Worm (Caenorhabditis elegans): Measurements from ENCODE around the gene col-161.

Gene col-161

DNA sequence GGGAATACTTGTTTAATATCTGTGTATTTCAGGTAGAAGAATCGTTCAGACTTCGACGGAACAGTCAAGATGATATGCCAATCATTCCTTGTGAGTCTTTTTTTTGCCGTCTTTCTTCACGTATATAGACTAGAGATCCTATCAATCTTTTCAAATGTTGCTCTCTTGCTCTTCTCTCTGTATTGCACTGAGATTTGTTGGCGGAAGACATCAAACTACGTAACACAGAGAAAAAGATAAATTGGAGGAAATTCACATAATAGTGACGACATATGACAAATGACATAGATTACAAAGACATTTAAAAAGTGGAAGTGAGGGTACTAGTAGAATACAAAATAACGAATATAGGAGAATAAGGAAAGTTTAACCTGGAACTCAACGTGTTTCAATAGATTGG lies 34.0 kb upstream of the col-161 start (continued):
- TF ChIP-seq ztf-1 (GFP tag; conservative IDR thresholded peaks at IDR 0.05) (no peak), nhr-12 (tag; optimal IDR thresholded peaks at IDR 0.05) (no peak), mbf-1 (tag; optimal IDR thresholded peaks at IDR 0.05) (no peak), ztf-4 (tag; optimal IDR thresholded peaks at IDR 0.05) (no peak), zag-1 (tag; optimal IDR thresholded peaks at IDR 0.05) (no peak), nhr-77 (tag; optimal IDR thresholded peaks at IDR 0.05) (no peak), R02D3.7 (tag; optimal IDR thresholded peaks at IDR 0.05) (no peak), ama-1 (optimal IDR thresholded peaks at IDR 0.05) (no peak), elt-3 (tag; optimal IDR thresholded peaks at IDR 0.05) (no peak), Y55F3AM.14 (GFP tag; optimal IDR thresholded peaks at IDR 0.05) (no peak), ceh-16 (tag; optimal IDR thresholded peaks at IDR 0.05) (no peak), mab-5 (tag; optimal IDR thresholded peaks at IDR 0.05) (peak; percentile 91), mdl-1 (tag; optimal IDR thresholded peaks at IDR 0.05) (no peak), alr-1 (tag; optimal IDR thresholded peaks at IDR 0.05) (no peak), dmd-4 (tag; optimal IDR thresholded peaks at IDR 0.05) (no peak), nhr-21 (tag; optimal IDR thresholded peaks at IDR 0.05) (no peak), nhr-23 (tag; optimal IDR thresholded peaks at IDR 0.05) (no peak), unc-39 (tag; optimal IDR thresholded peaks at IDR 0.05) (no peak)

DNA sequence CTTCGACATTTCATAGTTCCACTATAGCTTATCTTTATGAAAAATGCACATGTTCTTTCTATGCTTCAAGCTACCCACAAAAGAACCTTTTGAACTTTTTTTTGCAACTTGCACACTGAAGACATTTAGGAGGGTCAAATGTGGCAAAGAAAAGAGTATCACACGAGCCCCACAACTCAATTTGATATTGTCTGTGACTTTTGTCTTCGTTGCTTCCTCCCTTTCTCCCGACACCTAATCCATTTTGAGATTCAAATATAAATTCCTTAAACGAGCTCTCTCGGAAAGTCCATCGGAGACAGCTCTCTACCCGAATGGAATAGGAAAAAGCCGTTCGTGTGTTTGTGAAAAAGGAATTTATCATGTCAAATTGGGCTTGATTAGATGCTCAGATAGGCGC lies 32.5 kb upstream of the col-161 start:
- no peak for TF ChIP-seq egl-27 (tag; optimal IDR thresholded peaks at IDR 0.05)
- no peak for TF ChIP-seq dmd-4 (tag; optimal IDR thresholded peaks at IDR 0.05)
- no peak for TF ChIP-seq nhr-237 (tag; optimal IDR thresholded peaks at IDR 0.05)
- no peak for TF ChIP-seq mbf-1 (tag; optimal IDR thresholded peaks at IDR 0.05)
- TF ChIP-seq sma-3 (GFP tag; optimal IDR thresholded peaks at IDR 0.05) = no peak
- TF ChIP-seq nhr-12 (tag; optimal IDR thresholded peaks at IDR 0.05) = no peak
- no peak for TF ChIP-seq zag-1 (tag; optimal IDR thresholded peaks at IDR 0.05)
- no peak for TF ChIP-seq blmp-1 (tag; optimal IDR thresholded peaks at IDR 0.05; ENCODE audit: insufficient read depth)
- no peak for TF ChIP-seq unc-62 (GFP tag; optimal IDR thresholded peaks at IDR 0.05)
- no peak for TF ChIP-seq ceh-16 (tag; optimal IDR thresholded peaks at IDR 0.05)
- no peak for TF ChIP-seq lin-11 (tag; optimal IDR thresholded peaks at IDR 0.05)
- no peak for TF ChIP-seq nhr-77 (tag; optimal IDR thresholded peaks at IDR 0.05)
- no peak for TF ChIP-seq lin-13 (GFP tag; optimal IDR thresholded peaks at IDR 0.05)
- no peak for TF ChIP-seq peb-1 (tag; optimal IDR thresholded peaks at IDR 0.05)
- no peak for TF ChIP-seq ztf-11 (tag; optimal IDR thresholded peaks at IDR 0.05)
- TF ChIP-seq sem-4 (tag; optimal IDR thresholded peaks at IDR 0.05) = no peak
- no peak for TF ChIP-seq nhr-23 (tag; optimal IDR thresholded peaks at IDR 0.05)
- no peak for TF ChIP-seq F13H6.1 (tag; optimal IDR thresholded peaks at IDR 0.05)

DNA sequence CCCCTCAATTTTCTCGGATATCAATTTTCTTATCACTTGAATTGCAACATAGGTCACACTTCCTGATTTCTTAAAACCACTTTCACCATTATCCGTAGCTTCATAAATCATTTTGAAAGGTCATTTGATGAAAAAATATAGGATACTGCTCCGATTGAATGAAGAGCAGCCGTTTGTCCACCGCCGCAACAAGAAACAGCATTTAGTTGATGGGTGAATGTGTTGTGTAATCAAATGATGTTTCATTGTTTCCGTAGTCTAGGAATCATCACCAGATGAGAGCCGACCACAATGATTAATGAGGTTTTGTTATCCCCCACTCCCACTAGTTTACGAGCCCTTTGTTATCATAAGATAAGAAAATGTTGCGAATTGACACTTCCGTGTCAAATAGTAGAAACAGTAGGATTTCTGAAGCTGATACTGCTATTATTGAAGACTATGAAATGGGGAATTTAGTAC lies 28.1 kb upstream of the col-161 start, which contains the start of gene twk-43:
Gene twk-43 (plus strand): TSS at position 412 of the 462 bp plus-strand sequence.
- TF ChIP-seq mab-5 (tag; optimal IDR thresholded peaks at IDR 0.05) (peak; percentile 75), sma-9 (GFP tag; optimal IDR thresholded peaks at IDR 0.05) (peak; percentile 13), sma-9 (tag; optimal IDR thresholded peaks at IDR 0.05) (no peak), F13H6.1 (tag; optimal IDR thresholded peaks at IDR 0.05) (peak; percentile 19), sem-4 (tag; optimal IDR thresholded peaks at IDR 0.05) (peak; percentile 54), lsy-2 (tag; optimal IDR thresholded peaks at IDR 0.05) (no peak)

DNA sequence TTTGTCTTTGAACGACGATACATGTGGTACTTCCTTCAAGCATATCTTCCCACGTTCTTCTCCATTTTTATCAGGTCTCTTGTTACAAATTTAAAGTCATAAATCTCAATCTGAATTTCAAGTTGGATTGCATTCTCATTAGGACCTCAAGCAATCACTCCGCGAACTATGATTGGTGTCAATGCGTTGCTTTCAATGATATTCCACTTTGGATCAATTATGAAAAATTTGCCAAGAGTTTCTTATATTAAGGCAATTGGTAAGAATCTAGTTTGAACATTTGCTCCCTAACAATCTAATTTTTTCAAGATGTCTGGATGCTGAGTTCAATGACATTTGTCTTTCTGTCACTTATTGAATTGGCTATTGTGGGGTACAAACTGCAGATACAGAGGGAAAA lies 24.4 kb upstream of the col-161 start:
- TF ChIP-seq nhr-6 (tag; optimal IDR thresholded peaks at IDR 0.05) (no peak), lin-11 (tag; optimal IDR thresholded peaks at IDR 0.05) (no peak), lin-13 (GFP tag; optimal IDR thresholded peaks at IDR 0.05) (no peak), ceh-16 (tag; optimal IDR thresholded peaks at IDR 0.05) (no peak), ama-1 (optimal IDR thresholded peaks at IDR 0.05) (no peak), ztf-11 (tag; optimal IDR thresholded peaks at IDR 0.05) (no peak), F13H6.1 (tag; optimal IDR thresholded peaks at IDR 0.05) (no peak), alr-1 (tag; optimal IDR thresholded peaks at IDR 0.05) (no peak), gmeb-1 (tag; optimal IDR thresholded peaks at IDR 0.05) (no peak)

DNA sequence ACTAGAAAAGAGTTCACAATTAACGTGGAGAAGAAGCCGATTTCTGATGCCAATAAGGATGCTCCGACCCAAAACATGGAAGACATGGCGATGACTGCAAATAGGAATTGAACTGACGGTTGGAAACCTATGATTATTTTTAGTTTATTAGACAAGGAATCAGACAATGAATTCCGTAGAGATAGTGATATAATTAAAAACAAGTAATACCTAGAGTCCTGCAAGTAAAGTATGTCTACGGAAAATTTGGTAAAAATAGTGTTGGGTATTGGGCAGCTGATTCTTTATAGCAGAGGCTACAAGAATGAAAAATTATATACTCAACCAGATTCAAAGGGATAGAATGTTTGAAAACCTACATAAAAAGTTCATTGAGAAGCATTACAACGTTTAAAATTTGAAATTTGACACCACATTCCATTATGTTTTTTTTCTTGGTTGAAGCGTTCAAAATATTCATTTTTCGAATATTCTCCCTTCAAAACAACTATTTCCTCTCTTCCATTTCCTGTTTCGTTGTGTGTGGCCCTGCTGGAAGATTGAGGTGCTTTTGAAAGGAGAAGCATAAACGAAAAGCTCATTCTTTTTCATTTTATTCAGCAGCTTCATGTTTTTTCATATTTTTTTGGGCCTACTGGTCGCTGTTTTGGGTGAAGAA lies 22.0 kb upstream of the col-161 start, which contains the start of the genes str-4 and lgc-48:
Gene str-4 (minus strand): TSS at position 101 of the 658 bp plus-strand sequence.
Gene lgc-48 (plus strand): TSS at position 608 of the 658 bp plus-strand sequence.
- no peak for TF ChIP-seq lin-39 (tag; optimal IDR thresholded peaks at IDR 0.05)
- no peak for TF ChIP-seq ztf-4 (tag; optimal IDR thresholded peaks at IDR 0.05)
- TF ChIP-seq nhr-21 (tag; optimal IDR thresholded peaks at IDR 0.05) = no peak
- no peak for TF ChIP-seq mbf-1 (tag; optimal IDR thresholded peaks at IDR 0.05)
- TF ChIP-seq nhr-77 (tag; optimal IDR thresholded peaks at IDR 0.05) = no peak
- no peak for TF ChIP-seq snpc-4 (tag; optimal IDR thresholded peaks at IDR 0.05)
- TF ChIP-seq nhr-12 (tag; optimal IDR thresholded peaks at IDR 0.05) = no peak
- no peak for TF ChIP-seq F13H6.1 (tag; optimal IDR thresholded peaks at IDR 0.05)
- no peak for TF ChIP-seq ceh-16 (tag; optimal IDR thresholded peaks at IDR 0.05)
- TF ChIP-seq nhr-23 (tag; optimal IDR thresholded peaks at IDR 0.05) = no peak
- TF ChIP-seq sem-4 (tag; optimal IDR thresholded peaks at IDR 0.05) = no peak
